Worm (Caenorhabditis elegans): ENCODE results near the gene ceh-18.

DNA sequence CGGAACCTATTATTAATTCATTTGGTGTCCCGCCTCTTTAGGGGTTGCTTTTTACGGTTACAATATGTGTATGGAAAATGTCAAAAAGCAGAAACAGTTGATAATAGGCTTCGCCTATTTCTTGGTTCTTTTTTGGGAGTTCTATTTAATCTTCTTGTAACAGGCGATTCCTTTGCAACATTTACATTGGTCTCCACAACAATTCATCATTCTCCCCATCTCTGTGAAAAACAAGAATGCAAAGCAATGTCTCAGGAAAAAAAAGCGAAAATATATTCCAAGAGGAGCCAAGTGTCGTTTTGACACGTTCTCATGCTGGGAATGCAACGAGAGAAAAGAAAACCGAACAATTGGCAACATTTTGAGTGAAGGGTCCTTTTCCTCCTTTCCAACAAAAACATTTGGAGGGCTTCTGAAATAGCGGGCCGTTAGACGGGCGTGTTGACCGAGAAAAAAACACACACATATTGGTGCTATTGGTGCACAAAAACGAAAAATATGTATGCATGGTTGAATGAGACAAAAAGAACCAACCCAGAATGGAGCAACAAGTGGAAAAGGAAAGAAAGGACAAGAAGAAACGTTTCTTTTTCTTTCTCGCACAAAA, 28.9 kb downstream of the ceh-18 start:
- TF ChIP-seq nhr-12 (tag; optimal IDR thresholded peaks at IDR 0.05) (no peak), unc-55 (GFP tag; optimal IDR thresholded peaks at IDR 0.05) (no peak), alr-1 (tag; optimal IDR thresholded peaks at IDR 0.05) (no peak)
